Fruit fly (Drosophila melanogaster) whole organism, embryonic: ENCODE results near the gene Pde11.

Experiments
- B-H2 ChIP-seq: fragments of 200-800 bp; sonication (Bioruptor generic); optimal IDR thresholded peaks from 2 replicates; lab custom pipeline; 2018; ENCODE audit warnings: missing biosample characterization, mild to moderate bottlenecking, missing genetic modification characterization
- Bdp1 ChIP-seq: fragments of 200-800 bp; sonication (Bioruptor generic); optimal IDR thresholded peaks from 3 replicates; lab custom pipeline; 2016; ENCODE audit warnings: missing biosample characterization, missing genetic modification characterization
- CG1024 ChIP-seq: fragments of 200-800 bp; sonication (Bioruptor generic); IDR thresholded peaks from 2 replicates; pipeline ENCODE4 v1.3.6; 2022; ENCODE audit warnings: missing biosample characterization, missing genetic modification characterization
- CG10274 ChIP-seq: fragments of 200-800 bp; sonication (Bioruptor generic); optimal IDR thresholded peaks from 3 replicates; lab custom pipeline; 2017; ENCODE audit warnings: missing biosample characterization, mild to moderate bottlenecking, missing genetic modification characterization
- CG10959 ChIP-seq: fragments of 200-800 bp; sonication (Bioruptor generic); IDR thresholded peaks from 2 replicates; pipeline ENCODE4 v1.3.6; 2022; ENCODE audit warnings: missing biosample characterization, missing genetic modification characterization
- CG11504 ChIP-seq: fragments of 200-800 bp; sonication (Bioruptor generic); optimal IDR thresholded peaks from 3 replicates; lab custom pipeline; 2019; ENCODE audit warnings: missing biosample characterization, mild to moderate bottlenecking, missing genetic modification characterization, moderate library complexity
- CG11696 ChIP-seq: fragments of 200-800 bp; sonication (Bioruptor generic); IDR thresholded peaks from 2 replicates; pipeline ENCODE4 v1.3.6; 2022; ENCODE audit warnings: missing biosample characterization, missing genetic modification characterization
- CG12155 ChIP-seq: fragments of 200-800 bp; sonication (Bioruptor generic); optimal IDR thresholded peaks from 3 replicates; lab custom pipeline; 2016; ENCODE audit warnings: missing biosample characterization, missing genetic modification characterization
- CG13123 ChIP-seq: fragments of 200-800 bp; sonication (Bioruptor generic); optimal IDR thresholded peaks from 2 replicates; lab custom pipeline; 2016; ENCODE audit warnings: missing biosample characterization, missing genetic modification characterization
- CG14667 ChIP-seq: fragments of 200-800 bp; sonication (Bioruptor generic); IDR thresholded peaks from 2 replicates; pipeline ENCODE4 v1.3.6; 2022; ENCODE audit warnings: missing biosample characterization, missing genetic modification characterization
- CG14965 ChIP-seq: fragments of 200-800 bp; sonication (Bioruptor generic); optimal IDR thresholded peaks from 2 replicates; lab custom pipeline; 2016; ENCODE audit warnings: missing biosample characterization, missing genetic modification characterization, borderline replicate concordance
- CG15269 ChIP-seq: fragments of 200-800 bp; sonication (Bioruptor generic); optimal IDR thresholded peaks from 2 replicates; lab custom pipeline; 2018; ENCODE audit warnings: missing biosample characterization, mild to moderate bottlenecking, missing genetic modification characterization, moderate library complexity
- CG1602 ChIP-seq: fragments of 200-800 bp; sonication (Bioruptor generic); optimal IDR thresholded peaks from 3 replicates; lab custom pipeline; 2016; ENCODE audit warnings: missing biosample characterization, missing genetic modification characterization
- CG2202 ChIP-seq: fragments of 200-800 bp; sonication (Bioruptor generic); optimal IDR thresholded peaks from 2 replicates; lab custom pipeline; 2018; ENCODE audit warnings: missing biosample characterization, mild to moderate bottlenecking, missing genetic modification characterization
- CG30403 ChIP-seq: fragments of 200-800 bp; sonication (Bioruptor generic); optimal IDR thresholded peaks from 3 replicates; lab custom pipeline; 2016; ENCODE audit warnings: missing biosample characterization, missing genetic modification characterization
- CG3407 ChIP-seq: fragments of 200-800 bp; sonication (Bioruptor generic); optimal IDR thresholded peaks from 2 replicates; lab custom pipeline; 2018; ENCODE audit warnings: missing biosample characterization, mild to moderate bottlenecking, missing genetic modification characterization
- CG3995 ChIP-seq: fragments of 200-800 bp; sonication (Bioruptor generic); optimal IDR thresholded peaks from 3 replicates; lab custom pipeline; 2016; ENCODE audit warnings: missing biosample characterization, missing genetic modification characterization
- CG4707 ChIP-seq: fragments of 200-800 bp; sonication (Bioruptor generic); optimal IDR thresholded peaks from 2 replicates; lab custom pipeline; 2018; ENCODE audit warnings: missing biosample characterization, mild to moderate bottlenecking, missing genetic modification characterization, moderate library complexity
- CG8290 ChIP-seq, 3 experiments: fragments of 200-800 bp; sonication (Bioruptor generic); optimal IDR thresholded peaks; 2 replicates each; lab custom pipeline; 2016 to 2019; ENCODE audit warnings: missing biosample characterization in 3 of 3, missing genetic modification characterization in 3 of 3, mild to moderate bottlenecking in 2 of 3, moderate library complexity in 1 of 3
- CG8388 ChIP-seq: fragments of 200-800 bp; sonication (Bioruptor generic); optimal IDR thresholded peaks from 2 replicates; lab custom pipeline; 2019; ENCODE audit warnings: missing biosample characterization, mild to moderate bottlenecking, missing genetic modification characterization, moderate library complexity
- D ChIP-seq, 2 experiments: fragments of 200-800 bp in 1 of 2; fragments of >200 bp in 1 of 2; sonication (Bioruptor generic) in 1 of 2; optimal IDR thresholded peaks; 2 replicates in 1 of 2; 3 replicates in 1 of 2; lab custom pipeline; 2017; ENCODE audit warnings: mild to moderate bottlenecking in 1 of 2, missing biosample characterization in 1 of 2, missing genetic modification characterization in 1 of 2, missing genetic modification reagents in 1 of 2
- D19A ChIP-seq: fragments of 200-800 bp; optimal IDR thresholded peaks from 3 replicates; lab custom pipeline; 2019; ENCODE audit warnings: missing biosample characterization, mild to moderate bottlenecking, missing genetic modification characterization, moderate library complexity
- Fer2 ChIP-seq: fragments of 200-800 bp; sonication (Bioruptor generic); optimal IDR thresholded peaks from 2 replicates; lab custom pipeline; 2018; ENCODE audit warnings: missing biosample characterization, mild to moderate bottlenecking, missing genetic modification characterization, moderate library complexity
- Gug ChIP-seq: fragments of 200-800 bp; sonication (Bioruptor generic); IDR thresholded peaks from 4 replicates; pipeline ENCODE4 v1.3.6; 2022; ENCODE audit warnings: missing biosample characterization, missing genetic modification characterization
- Jarid2 ChIP-seq: fragments of 200-800 bp; sonication (Bioruptor generic); optimal IDR thresholded peaks from 3 replicates; lab custom pipeline; 2017; ENCODE audit warnings: mild to moderate bottlenecking, missing biosample characterization, missing genetic modification reagents, missing genetic modification characterization
- MESR4 ChIP-seq: fragments of 200-800 bp; sonication (Bioruptor generic); optimal IDR thresholded peaks from 2 replicates; lab custom pipeline; 2018; ENCODE audit warnings: missing biosample characterization, mild to moderate bottlenecking, missing genetic modification characterization, moderate library complexity
- NFAT ChIP-seq: fragments of 200-800 bp; sonication (Bioruptor generic); IDR thresholded peaks from 2 replicates; pipeline ENCODE4 v1.3.6; 2022; ENCODE audit warnings: missing biosample characterization, missing genetic modification characterization
- Nf-YB ChIP-seq: fragments of 200-800 bp; sonication (Bioruptor generic); optimal IDR thresholded peaks from 3 replicates; lab custom pipeline; 2019; ENCODE audit warnings: missing biosample characterization, mild to moderate bottlenecking, missing genetic modification characterization, moderate library complexity
- Sox100B ChIP-seq: fragments of 200-800 bp; sonication (Bioruptor generic); optimal IDR thresholded peaks from 3 replicates; lab custom pipeline; 2018; ENCODE audit warnings: missing biosample characterization, mild to moderate bottlenecking, missing genetic modification characterization
- al ChIP-seq: fragments of 200-800 bp; sonication (Bioruptor generic); IDR thresholded peaks from 2 replicates; pipeline ENCODE4 v1.3.6; 2022; ENCODE audit warnings: missing biosample characterization, missing genetic modification characterization
- bab2 ChIP-seq: fragments of 200-800 bp; sonication (Bioruptor generic); optimal IDR thresholded peaks from 2 replicates; lab custom pipeline; 2016; ENCODE audit warnings: missing biosample characterization, missing genetic modification characterization
- br ChIP-seq: fragments of >200 bp; optimal IDR thresholded peaks from 2 replicates; lab custom pipeline; 2017
- cg ChIP-seq: fragments of 200-800 bp; sonication (Bioruptor generic); optimal IDR thresholded peaks from 3 replicates; lab custom pipeline; 2019; ENCODE audit warnings: missing biosample characterization, mild to moderate bottlenecking, missing genetic modification characterization, moderate library complexity
- corto ChIP-seq: fragments of 200-800 bp; sonication (Bioruptor generic); optimal IDR thresholded peaks from 2 replicates; lab custom pipeline; 2016; ENCODE audit warnings: missing biosample characterization, mild to moderate bottlenecking, missing genetic modification characterization, moderate library complexity
- esg ChIP-seq: fragments of 200-800 bp; sonication (Bioruptor generic); conservative IDR thresholded peaks from 2 replicates; pipeline ENCODE4 v1.3.6; 2022; ENCODE audit warnings: missing biosample characterization, missing genetic modification characterization
- ftz-f1 ChIP-seq: fragments of 200-800 bp; sonication (Bioruptor generic); optimal IDR thresholded peaks from 2 replicates; lab custom pipeline; 2016; ENCODE audit warnings: missing biosample characterization, missing genetic modification characterization
- grn ChIP-seq: fragments of 200-800 bp; sonication (Bioruptor generic); optimal IDR thresholded peaks from 3 replicates; lab custom pipeline; 2017; ENCODE audit warnings: missing biosample characterization, missing genetic modification characterization
- hbn ChIP-seq: fragments of 200-800 bp; sonication (Bioruptor generic); IDR thresholded peaks from 2 replicates; pipeline ENCODE4 v1.3.6; 2022; ENCODE audit warnings: missing biosample characterization, missing genetic modification characterization; ENCODE audit not compliant: partially characterized antibody
- jing ChIP-seq: fragments of 200-800 bp; sonication (Bioruptor generic); optimal IDR thresholded peaks from 2 replicates; lab custom pipeline; 2018; ENCODE audit warnings: missing biosample characterization, mild to moderate bottlenecking, missing genetic modification characterization
- knrl ChIP-seq: fragments of 200-800 bp; sonication (Bioruptor generic); IDR thresholded peaks from 3 replicates; pipeline ENCODE4 v1.3.6; 2022; ENCODE audit warnings: missing biosample characterization, missing genetic modification characterization; ENCODE audit not compliant: partially characterized antibody
- odd ChIP-seq: fragments of 200-800 bp; sonication (Bioruptor generic); optimal IDR thresholded peaks from 2 replicates; lab custom pipeline; 2017; ENCODE audit warnings: missing biosample characterization, mild to moderate bottlenecking, missing genetic modification characterization
- pros ChIP-seq: fragments of 200-800 bp; sonication (Bioruptor generic); optimal IDR thresholded peaks from 3 replicates; lab custom pipeline; 2019; ENCODE audit warnings: missing biosample characterization, mild to moderate bottlenecking, missing genetic modification characterization, moderate library complexity
- ranshi ChIP-seq: fragments of 200-800 bp; sonication (Bioruptor generic); IDR thresholded peaks from 2 replicates; pipeline ENCODE4 v1.3.6; 2022; ENCODE audit warnings: missing biosample characterization, missing genetic modification characterization
- sd ChIP-seq: fragments of 200-800 bp; sonication (Bioruptor generic); optimal IDR thresholded peaks from 3 replicates; lab custom pipeline; 2018; ENCODE audit warnings: missing biosample characterization, mild to moderate bottlenecking, missing genetic modification characterization, moderate library complexity
- seq ChIP-seq: fragments of 200-800 bp; sonication (Bioruptor generic); IDR thresholded peaks from 2 replicates; pipeline ENCODE4 v1.3.6; 2022; ENCODE audit warnings: missing biosample characterization, missing genetic modification characterization
- tio ChIP-seq: fragments of 200-800 bp; sonication (Bioruptor generic); optimal IDR thresholded peaks from 2 replicates; lab custom pipeline; 2017; ENCODE audit warnings: missing biosample characterization, missing genetic modification characterization, inconsistent platforms
- tll ChIP-seq, 2 experiments: fragments of 200-800 bp in 1 of 2; fragments of >200 bp in 1 of 2; sonication (Bioruptor generic) in 1 of 2; optimal IDR thresholded peaks; 2 replicates each; lab custom pipeline; 2017 to 2019; ENCODE audit warnings: missing biosample characterization in 2 of 2, missing genetic modification characterization in 2 of 2, mild to moderate bottlenecking in 1 of 2, moderate library complexity in 1 of 2
- ttk ChIP-seq: fragments of 200-800 bp; sonication (Bioruptor generic); IDR thresholded peaks from 2 replicates; pipeline ENCODE4 v2.1.2; 2022; ENCODE audit warnings: missing biosample characterization, missing genetic modification characterization

Gene Pde11

dm6 chr2L:18485211-18485610 is 104.9 kb downstream of the Pde11 start, which contains the start of gene grnd (continued):
- TF ChIP-seq CG1602 (GFP tag; lab: Kevin White, UChicago) = no peak
- no peak for TF ChIP-seq CG8388 (GFP tag; lab: Kevin White, UChicago)
- peak; percentile 73 for TF ChIP-seq CG3995 (GFP tag; lab: Kevin White, UChicago)
- TF ChIP-seq knrl = no peak
- peak in 1 of 2 experiments; percentile 80 for TF ChIP-seq tll (GFP tag; optimal IDR thresholded peaks at IDR 0.05; lab: Kevin White, UChicago)
- TF ChIP-seq CG30403 (GFP tag; lab: Kevin White, UChicago) = no peak
- no peak for TF ChIP-seq D19A (tag; lab: Kevin White, UChicago)
- peak; percentile 29 for TF ChIP-seq pros
- no peak for TF ChIP-seq CG11696 (GFP tag; lab: Robert Waterston, UW)
- no peak for TF ChIP-seq CG14965 (GFP tag; lab: Kevin White, UChicago)
- TF ChIP-seq bab2 (GFP tag; lab: Kevin White, UChicago) = no peak
- TF ChIP-seq CG11504 (tag; lab: Kevin White, UChicago) = no peak
- TF ChIP-seq esg (GFP tag; lab: Robert Waterston, UW) = no peak
- no peak for TF ChIP-seq Bdp1
- no peak for TF ChIP-seq CG4707
- TF ChIP-seq Jarid2 (GFP tag; lab: Kevin White, UChicago) = peak; percentile 46
- no peak for TF ChIP-seq B-H2 (GFP tag; lab: Kevin White, UChicago)
- no peak for TF ChIP-seq NFAT (GFP tag; lab: Robert Waterston, UW)
- TF ChIP-seq cg (GFP tag; lab: Kevin White, UChicago) = peak; percentile 72
- TF ChIP-seq odd (GFP tag; lab: Kevin White, UChicago) = no peak
- TF ChIP-seq D (optimal IDR thresholded peaks at IDR 0.05; lab: Kevin White, UChicago) = no peak
- no peak for TF ChIP-seq D (GFP tag; optimal IDR thresholded peaks at IDR 0.05; lab: Kevin White, UChicago)
- TF ChIP-seq sd = peak; percentile 93
- peak; percentile 81 for TF ChIP-seq CG12155 (GFP tag; lab: Kevin White, UChicago)
- no peak for TF ChIP-seq hbn (GFP tag; lab: Robert Waterston, UW)

- TF ChIP-seq Jarid2 (GFP tag; lab: Kevin White, UChicago) (peak; percentile 91), CG13123 (GFP tag; lab: Kevin White, UChicago) (no peak), Sox100B (GFP tag; lab: Kevin White, UChicago) (peak; percentile 43), CG1024 (GFP tag; lab: Robert Waterston, UW) (no peak), MESR4 (GFP tag; lab: Kevin White, UChicago) (peak; percentile 17), CG2202 (tag; lab: Kevin White, UChicago) (no peak), tio (GFP tag; lab: Kevin White, UChicago) (no peak), B-H2 (GFP tag; lab: Kevin White, UChicago) (no peak), Fer2 (tag; lab: Kevin White, UChicago) (no peak), ranshi (no peak), Nf-YB (GFP tag; lab: Kevin White, UChicago) (peak; percentile 26), CG10959 (no peak), corto (no peak), ftz-f1 (GFP tag; lab: Kevin White, UChicago) (no peak), CG1602 (GFP tag; lab: Kevin White, UChicago) (peak; percentile 37), CG14667 (GFP tag; lab: Robert Waterston, UW) (no peak), CG8290 (GFP tag; optimal IDR thresholded peaks at IDR 0.05; lab: Kevin White, UChicago) (peak; percentile 22), CG8290 (tag; optimal IDR thresholded peaks at IDR 0.05; lab: Kevin White, UChicago) (peak in 1 of 2 experiments; percentile 57), Bdp1 (no peak), CG10274 (GFP tag; lab: Kevin White, UChicago) (no peak), jing (no peak), CG15269 (tag; lab: Kevin White, UChicago) (peak; percentile 6), CG3407 (no peak), br (lab: Kevin White, UChicago) (no peak), seq (GFP tag; lab: Robert Waterston, UW) (no peak), ttk (no peak), al (GFP tag; lab: Robert Waterston, UW) (0 out of 2 replicates have a peak, but pooled peaks have one; percentile 18), Gug (GFP tag; lab: Robert Waterston, UW) (no peak), grn (peak; percentile 13)
These were observed 105.6 kb downstream of the Pde11 start, which contains the start of gene CG10283 for dm6 chr2L:18484382-18485050. Gene CG10283 (minus strand): TSS chr2L:18484513.
